Worm (Caenorhabditis elegans): ENCODE results near the gene cct-6.
A peak's percentile ranks its signal among the peaks of the same experiment; 100 is the strongest.

Gene cct-6

ce11 chrIII:5855637-5856179, at the start of gene cct-6, which contains the start of gene alh-9:
Gene cct-6, minus strand, starts transcription at chrIII:5855687.
Gene alh-9, plus strand, starts transcription at chrIII:5856018.
- TF ChIP-seq mls-2 (tag; optimal IDR thresholded peaks at IDR 0.05) (no peak), bed-3 (GFP tag; optimal IDR thresholded peaks at IDR 0.05) (no peak), blmp-1 (tag; optimal IDR thresholded peaks at IDR 0.05) (no peak), nhr-76 (tag; optimal IDR thresholded peaks at IDR 0.05) (no peak), ceh-43 (GFP tag; optimal IDR thresholded peaks at IDR 0.05) (no peak), lin-13 (tag; optimal IDR thresholded peaks at IDR 0.05) (peak; percentile 60), elt-3 (tag; optimal IDR thresholded peaks at IDR 0.05) (no peak), pha-4 (tag; optimal IDR thresholded peaks at IDR 0.05) (peak; percentile 87), ham-2 (GFP tag; optimal IDR thresholded peaks at IDR 0.05) (no peak), lin-32 (GFP tag; optimal IDR thresholded peaks at IDR 0.05) (no peak), mab-5 (tag; optimal IDR thresholded peaks at IDR 0.05) (no peak), zip-8 (tag; optimal IDR thresholded peaks at IDR 0.05) (no peak), ceh-39 (tag; optimal IDR thresholded peaks at IDR 0.05) (peak; percentile 44), hlh-1 (tag; optimal IDR thresholded peaks at IDR 0.05) (peak; percentile 49), ces-1 (GFP tag; optimal IDR thresholded peaks at IDR 0.05) (peak; percentile 84), unc-120 (tag; optimal IDR thresholded peaks at IDR 0.05; ENCODE audit: poor library complexity, severe bottlenecking) (peak; percentile 80), flh-1 (GFP tag; optimal IDR thresholded peaks at IDR 0.05) (no peak), nhr-237 (tag; optimal IDR thresholded peaks at IDR 0.05) (peak; percentile 75), M03D4.4 (tag; optimal IDR thresholded peaks at IDR 0.05) (no peak), lsy-2 (tag; optimal IDR thresholded peaks at IDR 0.05) (peak; percentile 83), cnd-1 (tag; optimal IDR thresholded peaks at IDR 0.05) (no peak), ceh-83 (GFP tag; optimal IDR thresholded peaks at IDR 0.05) (no peak), mep-1 (tag; optimal IDR thresholded peaks at IDR 0.05) (peak; percentile 89), ztf-11 (tag; optimal IDR thresholded peaks at IDR 0.05) (no peak), snpc-4 (tag; optimal IDR thresholded peaks at IDR 0.05) (no peak)

- no peak for TF ChIP-seq ztf-11 (tag; optimal IDR thresholded peaks at IDR 0.05)
- no peak for TF ChIP-seq sem-2 (GFP tag; optimal IDR thresholded peaks at IDR 0.05)
- peak; percentile 82 for TF ChIP-seq ces-1 (GFP tag; optimal IDR thresholded peaks at IDR 0.05)
- TF ChIP-seq mep-1 (tag; optimal IDR thresholded peaks at IDR 0.05) = no peak
- no peak for TF ChIP-seq nhr-28 (tag; optimal IDR thresholded peaks at IDR 0.05)
These were observed 47.1 kb upstream of the cct-6 start for ce11 chrIII:5902558-5902957.

- TF ChIP-seq ceh-39 (tag; optimal IDR thresholded peaks at IDR 0.05) (peak; percentile 96), lin-32 (GFP tag; optimal IDR thresholded peaks at IDR 0.05) (no peak), nhr-12 (tag; optimal IDR thresholded peaks at IDR 0.05) (no peak), zip-8 (tag; optimal IDR thresholded peaks at IDR 0.05) (peak; percentile 92), nhr-2 (tag; optimal IDR thresholded peaks at IDR 0.05) (peak; percentile 85), pha-4 (tag; optimal IDR thresholded peaks at IDR 0.05) (no peak), drap-1 (GFP tag; optimal IDR thresholded peaks at IDR 0.05) (no peak), ces-1 (GFP tag; optimal IDR thresholded peaks at IDR 0.05) (no peak), nhr-76 (tag; optimal IDR thresholded peaks at IDR 0.05) (no peak), ceh-83 (GFP tag; optimal IDR thresholded peaks at IDR 0.05) (no peak)
These were observed 45.2 kb upstream of the cct-6 start for ce11 chrIII:5900709-5901108.

ce11 chrIII:5898631-5899030, 43.1 kb upstream of the cct-6 start:
- TF ChIP-seq hlh-1 (tag; optimal IDR thresholded peaks at IDR 0.05) (peak; percentile 59), unc-120 (tag; optimal IDR thresholded peaks at IDR 0.05; ENCODE audit: poor library complexity, severe bottlenecking) (peak; percentile 67), ceh-83 (GFP tag; optimal IDR thresholded peaks at IDR 0.05) (no peak)

ce11 chrIII:5897468-5897867, 42.0 kb upstream of the cct-6 start:
- TF ChIP-seq pha-4 (tag; optimal IDR thresholded peaks at IDR 0.05) (no peak), ces-1 (GFP tag; optimal IDR thresholded peaks at IDR 0.05) (peak; percentile 27), mep-1 (tag; optimal IDR thresholded peaks at IDR 0.05) (no peak)

- no peak for TF ChIP-seq flh-1 (GFP tag; optimal IDR thresholded peaks at IDR 0.05)
- TF ChIP-seq ceh-43 (GFP tag; optimal IDR thresholded peaks at IDR 0.05) = no peak
- TF ChIP-seq mls-2 (tag; optimal IDR thresholded peaks at IDR 0.05) = no peak
- no peak for TF ChIP-seq unc-120 (tag; optimal IDR thresholded peaks at IDR 0.05; ENCODE audit: poor library complexity, severe bottlenecking)
- TF ChIP-seq mab-5 (tag; optimal IDR thresholded peaks at IDR 0.05) = no peak
These were observed 40.4 kb upstream of the cct-6 start, which contains the start of gene pxl-1 for ce11 chrIII:5895913-5896312. Gene pxl-1, minus strand, starts transcription at chrIII:5896013.
